Fruit fly (Drosophila melanogaster) whole organism, wandering third instar larva: ENCODE measurements around the gene her.

ENCODE experiments used
- Abd-B ChIP-seq: fragments of >200 bp; optimal IDR thresholded peaks from 2 replicates; lab custom pipeline; 2017; ENCODE audit warnings: missing biosample characterization, missing genetic modification characterization
- CG32264 ChIP-seq: fragments of 200-800 bp; sonication (Bioruptor generic); optimal IDR thresholded peaks from 2 replicates; lab custom pipeline; 2016; ENCODE audit warnings: missing biosample characterization, missing genetic modification characterization
- CG9705 ChIP-seq: fragments of 200-800 bp; sonication (Bioruptor generic); optimal IDR thresholded peaks from 2 replicates; lab custom pipeline; 2018; ENCODE audit warnings: missing biosample characterization, mild to moderate bottlenecking, missing genetic modification characterization
- CrebA ChIP-seq: fragments of 200-800 bp; sonication (Bioruptor generic); optimal IDR thresholded peaks from 2 replicates; lab custom pipeline; 2016; ENCODE audit warnings: missing biosample characterization, mild to moderate bottlenecking, missing genetic modification characterization, borderline replicate concordance
- Dfd ChIP-seq: fragments of >200 bp; optimal IDR thresholded peaks from 2 replicates; lab custom pipeline; 2017; ENCODE audit warnings: missing biosample characterization, missing genetic modification characterization
- Dif ChIP-seq: fragments of 200-275, 200-300 bp; sonication (Bioruptor generic); optimal IDR thresholded peaks from 2 replicates; lab custom pipeline; 2018; ENCODE audit warnings: missing biosample characterization, missing genetic modification characterization; ENCODE audit not compliant: partially characterized antibody
- GATAd ChIP-seq: sonication (Bioruptor generic); optimal IDR thresholded peaks from 2 replicates; lab custom pipeline; 2016; ENCODE audit warnings: missing biosample characterization, missing genetic modification characterization
- HLH106 ChIP-seq: fragments of 200-800 bp; optimal IDR thresholded peaks from 3 replicates; lab custom pipeline; 2019; ENCODE audit warnings: missing biosample characterization, mild to moderate bottlenecking, missing genetic modification characterization, moderate library complexity
- Hnf4 ChIP-seq: fragments of 200-800 bp; sonication (Bioruptor generic); optimal IDR thresholded peaks from 2 replicates; lab custom pipeline; 2016; ENCODE audit warnings: missing biosample characterization, mild to moderate bottlenecking, missing genetic modification characterization
- Hr78 ChIP-seq: fragments of >200 bp; optimal IDR thresholded peaks from 2 replicates; lab custom pipeline; 2017; ENCODE audit warnings: missing biosample characterization, missing genetic modification characterization
- Hr83 ChIP-seq: fragments of 200-300 bp; sonication (Bioruptor generic); optimal IDR thresholded peaks from 2 replicates; lab custom pipeline; 2016; ENCODE audit warnings: missing biosample characterization, mild to moderate bottlenecking, missing genetic modification characterization, moderate library complexity; ENCODE audit not compliant: poor library complexity, severe bottlenecking
- Jra ChIP-seq: sonication (Bioruptor generic); optimal IDR thresholded peaks from 2 replicates; lab custom pipeline; 2016; ENCODE audit warnings: missing biosample characterization, missing genetic modification characterization
- Mio ChIP-seq: sonication (Bioruptor generic); optimal IDR thresholded peaks from 2 replicates; lab custom pipeline; 2016; ENCODE audit warnings: missing biosample characterization, missing genetic modification characterization
- Myc ChIP-seq: fragments of >200 bp; optimal IDR thresholded peaks from 2 replicates; lab custom pipeline; 2017
- N ChIP-seq: fragments of >200 bp; optimal IDR thresholded peaks from 2 replicates; lab custom pipeline; 2018; ENCODE audit warnings: missing biosample characterization, missing external identifiers, missing genetic modification characterization
- OdsH ChIP-seq: fragments of 200-800 bp; sonication (Bioruptor generic); optimal IDR thresholded peaks from 2 replicates; lab custom pipeline; 2016; ENCODE audit warnings: missing biosample characterization, mild to moderate bottlenecking, missing genetic modification characterization
- Rel ChIP-seq, 2 experiments: fragments of 200-800 bp; sonication (Bioruptor generic) in 1 of 2; optimal IDR thresholded peaks; 2 replicates in 1 of 2; 3 replicates in 1 of 2; lab custom pipeline; 2016 to 2019; ENCODE audit warnings: mild to moderate bottlenecking in 2 of 2, missing biosample characterization in 2 of 2, missing genetic modification characterization in 2 of 2, moderate library complexity in 1 of 2
- Sp1 ChIP-seq: fragments of 200-800 bp; sonication (Bioruptor generic); optimal IDR thresholded peaks from 3 replicates; lab custom pipeline; 2019; ENCODE audit warnings: missing biosample characterization, mild to moderate bottlenecking, missing genetic modification characterization, moderate library complexity
- Vsx2 ChIP-seq: fragments of 200-300, 225-300 bp; sonication (Bioruptor generic); optimal IDR thresholded peaks from 2 replicates; lab custom pipeline; 2018; ENCODE audit warnings: missing biosample characterization, missing genetic modification characterization; ENCODE audit not compliant: partially characterized antibody
- br ChIP-seq: fragments of 200-800 bp; sonication (Bioruptor generic); optimal IDR thresholded peaks from 2 replicates; lab custom pipeline; 2016; ENCODE audit warnings: missing biosample characterization, missing genetic modification characterization
- brk ChIP-seq: fragments of 200-800 bp; sonication (Bioruptor generic); optimal IDR thresholded peaks from 2 replicates; lab custom pipeline; 2016; ENCODE audit warnings: missing biosample characterization, mild to moderate bottlenecking, missing genetic modification characterization
- dl ChIP-seq, 2 experiments: fragments of 175-275, 200-275 bp in 1 of 2; fragments of 200-275 bp in 1 of 2; sonication (Bioruptor generic); optimal IDR thresholded peaks; lab custom pipeline; 2018; ENCODE audit warnings: mild to moderate bottlenecking in 2 of 2, missing biosample characterization in 2 of 2, missing genetic modification characterization in 2 of 2, moderate library complexity in 2 of 2; ENCODE audit not compliant: partially characterized antibody in 2 of 2, insufficient read depth in 1 of 2
- dmrt93B ChIP-seq: fragments of 200-800 bp; sonication (Bioruptor generic); optimal IDR thresholded peaks from 2 replicates; lab custom pipeline; 2018; ENCODE audit warnings: missing biosample characterization, mild to moderate bottlenecking, missing genetic modification characterization
- dsf ChIP-seq: sonication (Bioruptor generic); optimal IDR thresholded peaks from 2 replicates; lab custom pipeline; 2016; ENCODE audit warnings: missing biosample characterization, missing genetic modification characterization, borderline replicate concordance
- ey ChIP-seq: fragments of 200-800 bp; sonication (Bioruptor generic); optimal IDR thresholded peaks from 2 replicates; lab custom pipeline; 2016; ENCODE audit warnings: missing biosample characterization, missing genetic modification characterization
- foxo ChIP-seq, 2 experiments: fragments of 200-800 bp; sonication (Bioruptor generic); optimal IDR thresholded peaks; 2 replicates in 1 of 2; 3 replicates in 1 of 2; lab custom pipeline; 2016 to 2017; ENCODE audit warnings: missing biosample characterization in 2 of 2, missing genetic modification characterization in 2 of 2
- fru ChIP-seq: fragments of 200-800 bp; sonication (Bioruptor generic); optimal IDR thresholded peaks from 3 replicates; lab custom pipeline; 2016; ENCODE audit warnings: missing biosample characterization, mild to moderate bottlenecking, missing genetic modification characterization
- h ChIP-seq: fragments of 200-800 bp; sonication (Bioruptor generic); optimal IDR thresholded peaks from 3 replicates; lab custom pipeline; 2016; ENCODE audit warnings: missing biosample characterization, mild to moderate bottlenecking, missing genetic modification characterization
- jim ChIP-seq: fragments of 175-275, 200-325 bp; sonication (Bioruptor generic); optimal IDR thresholded peaks from 2 replicates; lab custom pipeline; 2016; ENCODE audit warnings: missing biosample characterization, mild to moderate bottlenecking, missing genetic modification characterization
- lola ChIP-seq: fragments of >200 bp; optimal IDR thresholded peaks from 2 replicates; lab custom pipeline; 2017; ENCODE audit warnings: missing biosample characterization, missing genetic modification characterization
- pan ChIP-seq: fragments of >200 bp; optimal IDR thresholded peaks from 2 replicates; lab custom pipeline; 2017
- psq ChIP-seq: fragments of 200-800 bp; sonication (Bioruptor generic); optimal IDR thresholded peaks from 3 replicates; lab custom pipeline; 2017; ENCODE audit warnings: missing biosample characterization, mild to moderate bottlenecking, missing genetic modification characterization, moderate library complexity
- rgr ChIP-seq: fragments of 200-800 bp; sonication (Bioruptor generic); optimal IDR thresholded peaks from 3 replicates; lab custom pipeline; 2016; ENCODE audit warnings: missing biosample characterization, mild to moderate bottlenecking, missing genetic modification characterization
- sage ChIP-seq: fragments of 200-800 bp; sonication (Bioruptor generic); optimal IDR thresholded peaks from 2 replicates; lab custom pipeline; 2016; ENCODE audit warnings: missing biosample characterization, mild to moderate bottlenecking, missing genetic modification characterization
- sv ChIP-seq: fragments of 200-800 bp; sonication (Bioruptor generic); optimal IDR thresholded peaks from 3 replicates; lab custom pipeline; 2016; ENCODE audit warnings: missing biosample characterization, missing genetic modification characterization
- tai ChIP-seq: sonication (Bioruptor generic); optimal IDR thresholded peaks from 2 replicates; lab custom pipeline; 2016; ENCODE audit warnings: missing biosample characterization, missing genetic modification characterization
- usp ChIP-seq: fragments of >200 bp; optimal IDR thresholded peaks from 2 replicates; lab custom pipeline; 2017; ENCODE audit warnings: missing biosample characterization, missing genetic modification characterization
- woc ChIP-seq: sonication (Bioruptor generic); optimal IDR thresholded peaks from 2 replicates; lab custom pipeline; 2016; ENCODE audit warnings: missing biosample characterization, mild to moderate bottlenecking, missing genetic modification characterization

Gene her

DNA sequence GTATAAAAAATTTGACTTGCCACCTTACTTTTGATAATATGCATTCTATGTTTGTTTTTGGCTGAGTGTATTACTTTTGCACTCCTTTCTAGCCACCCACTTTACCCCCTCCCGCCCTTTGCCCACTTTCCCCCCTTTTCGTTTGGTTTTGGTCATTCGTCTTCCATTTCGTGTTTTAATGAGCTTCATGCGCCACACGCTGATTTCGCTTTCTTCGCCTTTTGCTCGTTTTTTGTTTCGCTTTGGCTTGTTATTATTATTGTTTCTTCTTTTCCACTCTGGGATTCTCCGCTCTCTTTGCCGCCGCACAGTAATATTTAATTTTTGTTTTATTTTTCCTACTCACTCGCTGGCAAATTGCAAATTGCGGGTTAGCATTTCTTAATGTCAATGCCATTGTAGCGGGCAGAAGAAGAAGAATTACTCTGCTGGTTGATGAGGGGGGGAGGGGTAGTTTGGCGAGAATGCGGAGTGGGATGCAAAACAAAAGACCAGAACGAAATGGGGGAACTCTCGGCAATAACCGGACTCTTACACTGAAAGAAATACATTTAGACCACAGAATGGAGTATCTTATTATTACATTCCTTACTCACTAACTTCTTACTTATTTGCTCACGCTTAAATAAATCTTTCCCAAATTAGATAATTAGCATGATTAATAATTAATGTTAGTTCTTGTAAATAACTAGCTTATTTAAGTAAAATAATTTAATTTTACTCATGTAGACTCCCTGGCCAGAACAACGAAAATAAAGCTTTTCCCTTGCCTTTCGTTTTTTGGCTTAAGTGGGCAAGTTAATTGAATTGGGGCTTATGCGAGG, 31.3 kb upstream of the her start (continued):
- no peak for TF ChIP-seq dl (GFP tag; optimal IDR thresholded peaks at IDR 0.05; lab: Kevin White, UChicago; ENCODE audit: insufficient read depth in 1 of 2, partially characterized antibody in 2 of 2)
- no peak for TF ChIP-seq brk
- TF ChIP-seq Abd-B (GFP tag; lab: Kevin White, UChicago): no peak
- no peak for TF ChIP-seq GATAd (GFP tag; lab: Kevin White, UChicago)
- TF ChIP-seq CrebA: no peak
- no peak for TF ChIP-seq sv (GFP tag; lab: Kevin White, UChicago)
- no peak for TF ChIP-seq dsf (GFP tag; lab: Kevin White, UChicago)
- no peak for TF ChIP-seq pan (lab: Kevin White, UChicago)

DNA sequence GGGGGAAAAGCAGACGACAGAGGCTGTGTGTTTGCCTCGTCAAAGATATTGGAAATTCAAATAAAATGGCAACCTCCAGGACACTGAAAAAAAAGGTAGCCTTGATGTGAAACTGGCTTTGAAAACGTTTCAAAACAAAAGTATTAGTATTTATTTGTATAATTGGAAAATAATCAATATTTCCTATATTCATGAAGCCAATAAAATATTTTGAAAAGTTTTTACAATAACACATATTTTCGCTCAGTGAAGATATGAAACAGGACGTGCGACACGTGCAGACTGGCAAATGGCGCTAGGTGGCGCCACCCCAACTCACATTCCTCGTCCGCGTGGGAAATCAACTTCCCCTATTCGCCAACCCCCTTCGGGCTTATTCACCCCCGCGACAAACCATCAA, 29.2 kb upstream of the her start:
- TF ChIP-seq Jra (no peak), ey (GFP tag; lab: Kevin White, UChicago) (peak; percentile 3), psq (GFP tag; lab: Kevin White, UChicago) (no peak), dmrt93B (GFP tag; lab: Kevin White, UChicago) (no peak), dsf (GFP tag; lab: Kevin White, UChicago) (no peak), br (no peak), N (GFP tag; lab: Kevin White, UChicago) (no peak), h (GFP tag; lab: Kevin White, UChicago) (peak; percentile 33), foxo (GFP tag; optimal IDR thresholded peaks at IDR 0.05; lab: Kevin White, UChicago) (peak in 1 of 2 experiments; percentile 48), Vsx2 (GFP tag; lab: Kevin White, UChicago) (no peak), Dfd (no peak), fru (GFP tag; lab: Kevin White, UChicago) (peak; percentile 50), Hr83 (no peak), pan (lab: Kevin White, UChicago) (no peak), CG9705 (GFP tag; lab: Kevin White, UChicago) (no peak), Hr78 (GFP tag; lab: Kevin White, UChicago) (no peak), GATAd (GFP tag; lab: Kevin White, UChicago) (no peak), CrebA (no peak), rgr (GFP tag; lab: Kevin White, UChicago) (peak; percentile 9), Mio (no peak), HLH106 (peak; percentile 47), Sp1 (GFP tag; lab: Kevin White, UChicago) (peak; percentile 34), OdsH (peak; percentile 7), Abd-B (GFP tag; lab: Kevin White, UChicago) (no peak), lola (GFP tag; lab: Kevin White, UChicago) (no peak), dl (GFP tag; optimal IDR thresholded peaks at IDR 0.05; lab: Kevin White, UChicago; ENCODE audit: insufficient read depth in 1 of 2, partially characterized antibody in 2 of 2) (no peak), tai (GFP tag; lab: Kevin White, UChicago) (no peak), usp (GFP tag; lab: Kevin White, UChicago) (no peak), jim (GFP tag; lab: Kevin White, UChicago) (no peak), Rel (GFP tag; optimal IDR thresholded peaks at IDR 0.05; lab: Kevin White, UChicago) (no peak), Rel (tag; optimal IDR thresholded peaks at IDR 0.05; lab: Kevin White, UChicago) (no peak), woc (no peak), sage (GFP tag; lab: Kevin White, UChicago) (no peak), CG32264 (GFP tag; lab: Kevin White, UChicago) (no peak), Dif (GFP tag; lab: Kevin White, UChicago) (no peak), sv (GFP tag; lab: Kevin White, UChicago) (no peak), Hnf4 (GFP tag; lab: Kevin White, UChicago) (no peak), Myc (no peak), brk (no peak)
- TF ChIP-seq, all 38 proteins: peak for 8
